In the genomic region with DNA sequence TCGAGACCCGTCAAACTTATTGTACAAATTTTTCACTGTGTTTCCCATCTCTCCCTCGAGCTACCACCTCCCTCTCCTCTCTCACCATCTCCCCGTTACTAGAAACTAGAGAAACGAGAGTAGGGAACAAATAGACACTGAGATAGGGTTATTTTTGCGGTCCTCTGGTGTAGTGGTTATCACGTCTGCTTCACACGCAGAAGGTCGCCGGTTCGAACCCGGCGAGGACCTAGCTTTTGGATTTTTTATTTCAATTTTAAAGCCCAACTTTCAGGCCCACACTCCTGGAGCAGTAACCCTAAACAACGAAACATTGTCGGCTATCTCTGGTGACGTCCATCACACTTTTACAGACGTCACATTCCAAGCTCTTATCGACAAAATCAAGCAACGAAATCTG, we compare ENCODE assay signal across 2 worm cellular contexts.
A peak's percentile ranks its signal among the peaks of the same experiment; 100 is the strongest.
TF ChIP-seq lines count a peak whose summit lies in the region.

No protein-coding gene starts in this region.

TF ChIP-seq in whole organism, L1 larva, 84 proteins besides CTCF, POLR2A, EP300 and RAD21 (continued from another document):
- TF ChIP-seq lir-3 (tag; optimal IDR thresholded peaks at IDR 0.05; lab: Kevin White, UChicago; ENCODE audit: poor library complexity) (no peak), ceh-8 (GFP tag; optimal IDR thresholded peaks at IDR 0.05; lab: Kevin White, UChicago) (no peak), unc-130 (tag; optimal IDR thresholded peaks at IDR 0.05; lab: Kevin White, UChicago) (peak; percentile 24), lin-35 (GFP tag; optimal IDR thresholded peaks at IDR 0.05; lab: Kevin White, UChicago) (peak; percentile 36 to 68), C34B4.2 (tag; optimal IDR thresholded peaks at IDR 0.05; lab: Kevin White, UChicago) (no peak), snu-23 (GFP tag; optimal IDR thresholded peaks at IDR 0.05; lab: Kevin White, UChicago) (peak; percentile 72), aly-2 (tag; optimal IDR thresholded peaks at IDR 0.05; lab: Kevin White, UChicago) (peak; percentile 48), nhr-77 (tag; optimal IDR thresholded peaks at IDR 0.05; lab: Kevin White, UChicago) (peak; percentile 56), unc-30 (tag; optimal IDR thresholded peaks at IDR 0.05; lab: Kevin White, UChicago) (no peak), ama-1 (optimal IDR thresholded peaks at IDR 0.05; lab: Kevin White, UChicago) (no peak), ets-5 (GFP tag; IDR thresholded peaks at IDR 0.05; lab: Robert Waterston, UW) (no peak), fkh-8 (tag; optimal IDR thresholded peaks at IDR 0.05; lab: Kevin White, UChicago) (peak; percentile 75), nhr-84 (tag; optimal IDR thresholded peaks at IDR 0.05; lab: Kevin White, UChicago) (no peak), blmp-1 (tag; optimal IDR thresholded peaks at IDR 0.05; lab: Kevin White, UChicago) (no peak), hpl-2 (GFP tag; optimal IDR thresholded peaks at IDR 0.05; lab: Kevin White, UChicago) (no peak), tlp-1 (tag; optimal IDR thresholded peaks at IDR 0.05; lab: Kevin White, UChicago) (no peak), nhr-12 (tag; optimal IDR thresholded peaks at IDR 0.05; lab: Kevin White, UChicago) (no peak), pag-3 (tag; optimal IDR thresholded peaks at IDR 0.05; lab: Kevin White, UChicago; ENCODE audit: borderline replicate concordance, insufficient read depth) (no peak), nhr-19 (GFP tag; conservative IDR thresholded peaks at IDR 0.05; lab: Robert Waterston, UW) (peak; percentile 64), nhr-237 (tag; optimal IDR thresholded peaks at IDR 0.05; lab: Kevin White, UChicago) (no peak), vab-15 (tag; optimal IDR thresholded peaks at IDR 0.05; lab: Kevin White, UChicago) (no peak), Y116A8C.19 (tag; optimal IDR thresholded peaks at IDR 0.05; lab: Kevin White, UChicago; ENCODE audit: borderline replicate concordance) (no peak), rnt-1 (tag; optimal IDR thresholded peaks at IDR 0.05; lab: Kevin White, UChicago) (peak; percentile 83), sox-4 (tag; optimal IDR thresholded peaks at IDR 0.05; lab: Kevin White, UChicago) (no peak)

TF ChIP-seq in whole organism, young adult, 124 proteins besides CTCF, POLR2A, EP300 and RAD21 (continued from another document):
- TF ChIP-seq hmg-20 (GFP tag; IDR thresholded peaks at IDR 0.05; lab: Robert Waterston, UW) (peak; percentile 27; the same call in 1 of the 2 replicates), hrde-1 (tag; optimal IDR thresholded peaks at IDR 0.05; lab: Kevin White, UChicago; ENCODE audit: borderline replicate concordance) (no peak), madf-8 (GFP tag; conservative IDR thresholded peaks at IDR 0.05; lab: Robert Waterston, UW) (no peak), ceh-40 (GFP tag; IDR thresholded peaks at IDR 0.05; lab: Robert Waterston, UW) (peak; percentile 83; the same call in 1 of the 2 replicates), rcor-1 (GFP tag; IDR thresholded peaks at IDR 0.05; lab: Robert Waterston, UW) (peak; percentile 42; the same call in 1 of the 2 replicates), zim-3 (tag; optimal IDR thresholded peaks at IDR 0.05; lab: Kevin White, UChicago) (peak; percentile 82), madf-3 (GFP tag; IDR thresholded peaks at IDR 0.05; lab: Robert Waterston, UW) (no peak), F57A8.1 (GFP tag; optimal IDR thresholded peaks at IDR 0.05; lab: Kevin White, UChicago) (no peak), F57C9.4 (tag; optimal IDR thresholded peaks at IDR 0.05; lab: Kevin White, UChicago) (no peak), madf-6 (GFP tag; IDR thresholded peaks at IDR 0.05; lab: Robert Waterston, UW) (0 out of 2 replicates have a peak, but pooled peaks have one; percentile 33), ztf-6 (GFP tag; IDR thresholded peaks at IDR 0.05; lab: Robert Waterston, UW) (no peak), snpc-3.4 (tag; optimal IDR thresholded peaks at IDR 0.05; lab: Kevin White, UChicago) (peak; percentile 73)
TF ChIP-seq in whole organism, young adult: peak in this region for 55.
